Worm (Caenorhabditis elegans): ENCODE data around the gene C12D5.3.

The C12D5.3 gene

ce11 chrV:7708525-7708924 lies 32.5 kb downstream of the C12D5.3 start, which contains the start of gene ZK105.11 (continued):
- TF ChIP-seq D1046.2 (GFP tag; IDR thresholded peaks at IDR 0.05) (no peak), mdt-29 (GFP tag; IDR thresholded peaks at IDR 0.05) (no peak), nhr-11 (tag; optimal IDR thresholded peaks at IDR 0.05) (no peak), dmd-8 (GFP tag; IDR thresholded peaks at IDR 0.05) (no peak), nhr-111 (GFP tag; optimal IDR thresholded peaks at IDR 0.05) (no peak), nhr-76 (tag; optimal IDR thresholded peaks at IDR 0.05) (no peak)

ce11 chrV:7713072-7713471 lies 37.1 kb downstream of the C12D5.3 start, which contains the start of gene ZK105.13:
Gene ZK105.13, minus strand, starts transcription at chrV:7713172.
- TF ChIP-seq F44E2.7 (GFP tag; IDR thresholded peaks at IDR 0.05), result no peak
- TF ChIP-seq nhr-25 (tag; optimal IDR thresholded peaks at IDR 0.05; ENCODE audit: borderline replicate concordance, insufficient read depth), result no peak
- no peak for TF ChIP-seq Y48G9A.11 (GFP tag; IDR thresholded peaks at IDR 0.05)
- TF ChIP-seq duxl-1 (tag; optimal IDR thresholded peaks at IDR 0.05; ENCODE audit: poor library complexity), result no peak
- no peak for TF ChIP-seq ama-1 (optimal IDR thresholded peaks at IDR 0.05)
- TF ChIP-seq mxl-3 (GFP tag; optimal IDR thresholded peaks at IDR 0.05), result no peak

ce11 chrV:7713691-7714090 lies 37.7 kb downstream of the C12D5.3 start, which contains the start of gene ZK105.1:
Gene ZK105.1, plus strand, starts transcription at chrV:7713991.
- TF ChIP-seq ceh-20 (GFP tag; IDR thresholded peaks at IDR 0.05) (no peak), ceh-82 (tag; optimal IDR thresholded peaks at IDR 0.05) (no peak), daf-16 (GFP tag; optimal IDR thresholded peaks at IDR 0.05) (peak in 1 of 2 experiments; percentile 3), daf-16 (tag; optimal IDR thresholded peaks at IDR 0.05) (no peak), zip-11 (GFP tag; IDR thresholded peaks at IDR 0.05) (no peak)

- no peak for TF ChIP-seq nhr-10 (tag; optimal IDR thresholded peaks at IDR 0.05)
- no peak for TF ChIP-seq lim-7 (GFP tag; IDR thresholded peaks at IDR 0.05)
- TF ChIP-seq set-16 (GFP tag; IDR thresholded peaks at IDR 0.05), result no peak
- no peak for TF ChIP-seq zag-1 (tag; optimal IDR thresholded peaks at IDR 0.05)
- no peak for TF ChIP-seq F26F4.8 (GFP tag; conservative IDR thresholded peaks at IDR 0.05)
- no peak for TF ChIP-seq dmd-8 (GFP tag; IDR thresholded peaks at IDR 0.05)
- no peak for TF ChIP-seq mxl-3 (GFP tag; optimal IDR thresholded peaks at IDR 0.05)
- no peak for TF ChIP-seq ztf-7 (tag; optimal IDR thresholded peaks at IDR 0.05)
- no peak for TF ChIP-seq T26A8.4 (GFP tag; IDR thresholded peaks at IDR 0.05)
- TF ChIP-seq aly-2 (tag; optimal IDR thresholded peaks at IDR 0.05), result no peak
- TF ChIP-seq ceh-28 (tag; optimal IDR thresholded peaks at IDR 0.05), result no peak
- no peak for TF ChIP-seq dmd-9 (GFP tag; IDR thresholded peaks at IDR 0.05)
- no peak for TF ChIP-seq daf-16 (GFP tag; optimal IDR thresholded peaks at IDR 0.05)
- no peak for TF ChIP-seq daf-16 (tag; optimal IDR thresholded peaks at IDR 0.05)
- no peak for TF ChIP-seq unc-39 (tag; optimal IDR thresholded peaks at IDR 0.05)
- no peak for TF ChIP-seq hif-1 (tag; optimal IDR thresholded peaks at IDR 0.05)
Measured at ce11 chrV:7716034-7716433, 40.0 kb downstream of the C12D5.3 start, which contains the start of gene ZK105.12. Gene ZK105.12, minus strand, starts transcription at chrV:7716134.

ce11 chrV:7717629-7718028 lies 41.6 kb downstream of the C12D5.3 start, which contains the start of gene ZK105.5:
Gene ZK105.5, minus strand, starts transcription at chrV:7717729.
- peak; percentile 55 for TF ChIP-seq aha-1 (tag)
- no peak for TF ChIP-seq arid-1 (GFP tag; conservative IDR thresholded peaks at IDR 0.05)

- peak; percentile 32 for TF ChIP-seq aha-1 (tag)
- no peak for TF ChIP-seq dpl-1 (GFP tag; optimal IDR thresholded peaks at IDR 0.05)
Measured at ce11 chrV:7721945-7722344, 45.9 kb downstream of the C12D5.3 start, which contains the start of gene ZK105.14. Gene ZK105.14, minus strand, starts transcription at chrV:7722045.
